Worm (Caenorhabditis elegans): ENCODE data around the gene Y110A2AL.9.

DNA sequence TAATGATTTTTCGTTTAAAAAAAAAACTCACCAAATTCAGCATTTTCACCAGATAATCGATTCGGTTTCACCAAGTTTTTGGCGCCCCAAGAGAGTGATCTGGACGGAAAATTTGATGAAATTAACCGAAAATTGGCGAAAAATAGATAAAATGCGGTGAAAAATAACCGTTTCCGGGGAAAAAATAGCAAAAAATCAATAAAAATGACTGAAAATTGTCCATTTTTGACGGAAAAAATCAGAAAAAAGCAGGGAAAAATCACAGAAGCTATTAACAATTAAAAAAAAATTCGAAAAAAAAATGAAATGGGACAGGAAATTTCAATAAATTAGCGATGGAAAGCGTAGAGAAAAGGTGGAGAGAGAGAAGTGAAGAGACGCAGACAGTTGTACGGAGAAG, 47.1 kb upstream of the Y110A2AL.9 start, which contains the start of gene ubc-15:
- TF ChIP-seq zag-1 (tag; optimal IDR thresholded peaks at IDR 0.05) (no peak), unc-62 (GFP tag; optimal IDR thresholded peaks at IDR 0.05) (no peak), nhr-21 (tag; optimal IDR thresholded peaks at IDR 0.05) (no peak), mdl-1 (tag; optimal IDR thresholded peaks at IDR 0.05) (no peak), lin-13 (GFP tag; optimal IDR thresholded peaks at IDR 0.05) (no peak), unc-55 (GFP tag; optimal IDR thresholded peaks at IDR 0.05) (peak; percentile 5), Y55F3AM.14 (GFP tag; optimal IDR thresholded peaks at IDR 0.05) (no peak), lsy-2 (tag; optimal IDR thresholded peaks at IDR 0.05) (no peak), elt-3 (tag; optimal IDR thresholded peaks at IDR 0.05) (no peak), fos-1 (tag; optimal IDR thresholded peaks at IDR 0.05) (no peak), nhr-25 (tag; optimal IDR thresholded peaks at IDR 0.05) (no peak), ama-1 (optimal IDR thresholded peaks at IDR 0.05) (no peak)
